Fruit fly (Drosophila melanogaster) whole organism, larva: ENCODE measurements around the gene NTPase.
A peak's percentile ranks its signal among the peaks of the same experiment; 100 is the strongest.

Experiments used
- noc ChIP-seq: fragments of 200-800 bp; sonication (Bioruptor generic); optimal IDR thresholded peaks from 3 replicates; lab custom pipeline; 2019; ENCODE audit warnings: missing biosample characterization, mild to moderate bottlenecking, missing genetic modification characterization, moderate library complexity

NTPase gene

DNA sequence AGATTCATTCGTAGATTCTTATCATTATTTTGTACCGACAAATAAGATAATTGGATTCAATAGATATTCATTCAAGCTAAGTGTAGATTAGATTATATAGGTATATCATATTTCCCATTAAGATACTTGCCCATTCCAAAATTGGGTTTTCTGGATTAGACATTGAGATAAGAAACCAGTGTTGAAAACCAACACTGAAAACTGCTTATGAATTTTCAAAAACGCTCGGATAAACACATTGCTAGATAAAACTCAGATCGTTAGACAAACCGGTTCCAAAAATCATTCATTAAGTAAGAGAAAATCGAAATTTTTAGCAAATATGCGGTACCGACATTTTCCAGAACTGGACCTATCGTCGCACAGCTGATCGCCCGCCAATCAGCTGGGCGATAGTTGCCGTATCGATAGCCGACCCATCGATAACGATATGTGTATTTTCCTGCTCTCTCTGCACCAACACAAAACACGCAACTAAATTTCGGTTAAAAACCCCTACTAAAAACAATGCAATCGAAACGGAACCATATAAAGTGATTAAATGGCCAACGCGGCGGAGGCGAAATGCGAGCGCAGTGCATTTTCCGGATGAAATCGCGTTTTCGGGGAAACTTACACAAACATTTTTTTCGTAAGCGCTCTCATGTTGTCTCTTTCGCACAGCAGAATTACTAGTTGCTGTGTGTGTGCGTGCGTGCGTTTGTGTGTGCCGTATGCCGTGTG lies at the start of gene NTPase, which contains the start of gene lilli:
Gene NTPase, minus strand, starts transcription at position 348 of the 723 bp plus-strand sequence.
Gene lilli, plus strand, starts transcription at position 427 of the 723 bp plus-strand sequence.
- no peak for TF ChIP-seq noc (tag; lab: Kevin White, UChicago)

DNA sequence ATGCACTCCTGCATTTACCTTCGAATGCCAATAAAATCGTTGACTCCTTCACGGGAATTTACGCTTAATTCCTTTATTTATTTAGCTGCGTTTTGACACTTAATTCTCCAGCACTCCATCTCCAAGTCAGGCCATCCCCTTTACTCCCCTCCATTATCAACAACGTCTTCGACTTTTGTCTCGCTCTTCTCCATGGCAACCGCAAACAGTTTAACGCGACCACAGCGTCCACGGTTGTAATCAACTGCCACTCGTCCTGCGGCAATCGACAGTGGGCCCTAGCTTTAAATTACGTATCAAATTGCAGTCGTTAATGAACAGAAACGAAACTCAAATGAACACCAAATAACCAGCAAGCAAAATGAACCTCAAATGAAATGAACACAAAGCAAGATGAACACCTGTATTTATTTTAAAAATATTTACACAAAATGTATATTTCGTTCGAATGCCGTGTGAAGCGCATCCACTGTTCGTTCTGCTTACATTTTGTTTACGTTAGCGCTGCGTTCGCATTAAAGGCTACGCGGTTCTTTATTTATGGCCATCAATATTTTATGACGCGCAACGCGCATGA lies 46.0 kb upstream of the NTPase start:
- TF ChIP-seq noc (tag; lab: Kevin White, UChicago): no peak

DNA sequence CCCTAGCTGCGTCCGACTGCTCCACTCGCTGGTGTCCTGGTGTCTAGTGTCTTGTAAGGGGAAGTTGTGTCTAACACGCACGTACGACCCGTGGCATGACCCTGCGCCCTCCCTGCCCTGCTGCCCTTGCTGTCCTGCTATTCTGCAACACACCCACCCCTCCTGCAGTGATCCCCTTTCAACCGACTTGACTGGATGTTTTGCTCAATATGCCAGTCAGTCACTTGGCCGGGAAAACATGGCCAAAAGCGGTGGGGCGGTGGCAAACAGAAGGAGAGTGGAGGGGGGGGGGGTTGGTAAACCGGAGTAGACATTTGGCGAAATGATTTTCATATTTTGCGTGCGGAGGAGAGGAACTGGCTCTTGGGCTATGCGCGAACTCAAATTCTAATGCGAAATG lies 45.0 kb upstream of the NTPase start:
- no peak for TF ChIP-seq noc (tag; lab: Kevin White, UChicago)

DNA sequence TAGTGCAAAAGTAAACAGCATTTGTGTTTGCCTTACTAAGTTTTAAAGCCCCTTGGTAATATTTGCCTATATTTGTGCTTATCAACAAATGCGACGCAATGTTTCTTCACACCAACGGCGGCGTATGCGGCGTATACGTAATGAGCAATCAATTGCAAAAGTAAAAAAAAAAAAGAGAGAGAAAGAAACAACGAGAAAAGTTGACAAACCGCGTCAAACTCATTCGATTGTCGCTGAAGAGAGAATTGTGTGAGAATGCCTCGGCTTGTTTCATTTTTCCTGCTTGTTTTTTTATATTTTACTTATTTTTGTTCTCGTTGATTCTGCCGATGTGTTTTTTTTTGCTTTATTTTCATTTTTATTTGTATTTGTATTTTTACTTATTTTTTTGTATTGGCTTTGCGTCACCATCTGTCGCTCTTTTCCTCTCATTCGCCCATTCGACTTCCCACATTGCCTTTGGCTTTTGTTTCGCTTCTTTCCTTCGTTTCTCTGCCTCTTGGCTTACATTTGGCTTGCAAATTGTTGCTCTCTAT lies 38.7 kb upstream of the NTPase start:
- TF ChIP-seq noc (tag; lab: Kevin White, UChicago): no peak

DNA sequence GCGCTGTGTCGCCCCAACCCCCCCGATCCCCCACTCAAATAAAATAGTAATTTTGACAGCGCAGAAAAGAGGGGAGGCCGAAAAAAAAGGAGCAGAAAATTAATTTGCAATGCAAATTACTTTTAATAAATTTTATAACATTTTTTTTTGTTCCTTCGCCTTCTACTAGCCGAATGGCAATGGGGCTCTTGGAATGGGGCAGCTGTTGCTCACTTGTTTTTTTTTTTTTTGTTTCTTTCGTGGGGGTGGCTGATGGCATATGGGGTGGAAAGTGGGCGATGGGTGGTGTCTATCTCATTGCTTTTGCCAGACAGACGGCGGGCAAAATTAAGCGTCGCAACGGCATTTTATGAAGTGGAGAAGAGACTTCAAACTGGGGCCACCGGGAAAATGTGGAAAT lies 35.0 kb upstream of the NTPase start:
- TF ChIP-seq noc (tag; lab: Kevin White, UChicago): no peak

DNA sequence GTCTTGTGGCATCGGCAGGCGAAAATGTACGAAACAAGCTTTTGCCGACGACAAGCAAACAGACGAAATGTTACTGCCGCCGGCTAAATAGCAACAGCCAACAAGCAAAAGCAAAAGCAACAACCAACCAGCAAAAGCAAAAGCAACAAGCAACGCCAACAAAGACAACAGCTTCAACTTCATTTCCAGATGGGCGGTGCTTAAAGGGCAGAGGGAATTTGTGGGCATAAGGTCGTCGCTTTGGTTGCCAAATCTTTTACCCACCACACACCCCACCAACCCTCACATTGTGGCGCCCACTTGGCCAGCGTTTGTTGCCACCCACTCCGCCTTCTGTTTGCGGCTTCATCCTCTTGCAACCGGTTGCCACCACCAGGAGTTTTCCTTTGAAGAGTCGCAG lies 25.3 kb upstream of the NTPase start:
- no peak for TF ChIP-seq noc (tag; lab: Kevin White, UChicago)

DNA sequence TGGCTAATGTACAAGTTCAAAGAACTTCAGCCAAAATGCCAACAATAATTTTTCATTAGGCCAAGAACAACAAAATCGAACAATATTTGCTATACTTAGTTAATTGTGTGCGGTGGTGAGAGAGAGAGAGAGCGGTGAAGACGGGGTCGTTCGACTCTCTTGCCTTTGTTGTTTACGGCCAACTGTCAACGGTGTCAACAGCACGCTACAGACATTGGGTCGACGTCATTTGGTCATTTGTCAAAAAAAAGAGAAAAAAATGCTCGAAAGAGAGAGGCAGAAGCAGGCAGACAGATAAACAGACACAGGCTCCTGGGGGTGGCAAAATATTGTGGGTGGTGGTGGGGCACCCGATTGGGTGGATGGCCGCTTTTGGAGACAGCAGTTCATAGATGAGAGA lies 23.8 kb upstream of the NTPase start:
- no peak for TF ChIP-seq noc (tag; lab: Kevin White, UChicago)

DNA sequence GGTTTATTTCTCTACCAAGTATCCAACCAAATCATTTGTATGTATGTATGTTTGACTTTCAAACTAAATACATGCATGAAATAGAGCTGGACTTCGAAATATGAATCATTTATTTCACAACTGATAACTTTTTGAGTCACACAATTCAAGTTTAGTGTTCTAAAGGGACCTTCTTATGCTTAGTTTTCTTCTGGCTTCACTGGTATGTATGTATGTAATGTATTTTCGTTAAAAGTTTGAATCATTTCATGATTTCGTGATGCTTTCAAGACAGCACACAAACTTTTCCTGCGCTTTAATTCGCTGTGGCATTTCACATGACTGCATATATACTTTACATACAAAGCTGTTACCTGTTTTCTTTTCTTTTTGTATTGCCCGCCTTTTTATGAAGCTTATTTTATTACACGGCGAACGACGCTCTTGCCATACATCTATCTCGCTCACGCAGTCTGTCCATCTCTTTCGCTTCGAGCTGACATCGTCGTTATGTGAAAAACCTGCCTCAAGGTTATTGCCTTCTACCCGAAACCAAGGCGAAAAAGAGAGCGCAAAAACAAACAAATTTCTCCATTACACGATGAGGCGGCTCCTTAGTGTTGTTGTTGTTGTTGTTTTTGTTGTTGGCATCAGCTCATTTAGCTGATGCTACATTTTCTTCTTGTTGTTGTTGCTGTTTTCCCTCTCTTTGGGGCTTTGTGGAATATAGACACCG lies 22.9 kb upstream of the NTPase start:
- no peak for TF ChIP-seq noc (tag; lab: Kevin White, UChicago)

DNA sequence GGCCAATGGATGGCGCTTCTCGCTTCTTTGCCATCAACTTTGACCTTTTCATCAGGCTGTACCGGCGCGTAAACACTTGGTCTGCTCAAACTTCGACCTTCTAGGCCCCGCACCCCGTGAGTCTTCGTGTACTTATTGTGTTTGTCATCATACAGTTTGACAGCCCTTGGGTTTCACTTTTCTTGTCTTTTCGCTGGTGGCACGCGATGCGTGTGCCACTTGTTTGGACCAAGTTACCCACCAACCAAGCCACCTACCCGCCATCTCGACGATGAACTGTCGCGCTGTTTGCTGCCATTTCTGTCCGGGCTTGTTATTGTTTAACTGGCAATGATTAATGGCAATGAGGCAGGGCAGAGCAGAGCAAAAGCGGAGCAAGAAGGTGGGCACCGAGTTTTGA lies 22.1 kb upstream of the NTPase start:
- TF ChIP-seq noc (tag; lab: Kevin White, UChicago): no peak

DNA sequence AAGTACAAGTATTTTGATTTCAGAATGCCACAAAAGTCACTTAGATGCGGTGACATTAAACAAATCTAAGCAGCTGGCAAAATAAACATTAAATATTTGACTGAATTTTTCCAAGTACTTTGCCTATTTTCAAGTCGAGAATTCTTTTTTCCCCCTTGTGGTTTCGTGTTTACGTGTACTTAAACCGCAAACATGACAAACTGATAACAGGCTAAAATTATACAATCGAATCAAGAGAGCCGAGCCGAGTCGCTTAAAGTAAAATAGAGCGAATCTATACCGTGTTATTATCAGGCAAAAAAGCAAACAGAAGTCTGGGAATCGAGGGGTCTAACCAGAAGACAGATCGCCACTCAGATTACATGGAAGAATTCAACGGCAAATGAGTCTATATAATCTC lies 20.5 kb upstream of the NTPase start:
- no peak for TF ChIP-seq noc (tag; lab: Kevin White, UChicago)

DNA sequence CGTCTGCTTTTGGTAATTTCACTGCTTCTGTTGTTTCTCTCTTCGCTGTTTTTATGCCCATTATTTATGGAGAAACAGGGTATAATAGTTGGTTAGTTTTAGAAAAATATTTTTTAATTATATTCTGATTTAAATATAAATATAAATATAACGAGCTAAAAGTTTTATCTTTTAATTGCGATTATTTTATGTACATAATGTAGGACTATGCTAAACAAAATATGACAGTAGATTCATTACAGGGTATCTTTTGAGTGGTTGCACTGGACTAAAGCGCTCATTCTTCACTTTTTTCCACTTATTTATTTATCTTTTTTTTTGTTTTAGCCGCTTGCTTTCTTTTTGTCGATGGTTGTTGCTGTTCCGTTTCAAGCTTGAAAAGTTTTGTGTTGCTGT lies 19.4 kb upstream of the NTPase start:
- TF ChIP-seq noc (tag; lab: Kevin White, UChicago): peak; percentile 87

DNA sequence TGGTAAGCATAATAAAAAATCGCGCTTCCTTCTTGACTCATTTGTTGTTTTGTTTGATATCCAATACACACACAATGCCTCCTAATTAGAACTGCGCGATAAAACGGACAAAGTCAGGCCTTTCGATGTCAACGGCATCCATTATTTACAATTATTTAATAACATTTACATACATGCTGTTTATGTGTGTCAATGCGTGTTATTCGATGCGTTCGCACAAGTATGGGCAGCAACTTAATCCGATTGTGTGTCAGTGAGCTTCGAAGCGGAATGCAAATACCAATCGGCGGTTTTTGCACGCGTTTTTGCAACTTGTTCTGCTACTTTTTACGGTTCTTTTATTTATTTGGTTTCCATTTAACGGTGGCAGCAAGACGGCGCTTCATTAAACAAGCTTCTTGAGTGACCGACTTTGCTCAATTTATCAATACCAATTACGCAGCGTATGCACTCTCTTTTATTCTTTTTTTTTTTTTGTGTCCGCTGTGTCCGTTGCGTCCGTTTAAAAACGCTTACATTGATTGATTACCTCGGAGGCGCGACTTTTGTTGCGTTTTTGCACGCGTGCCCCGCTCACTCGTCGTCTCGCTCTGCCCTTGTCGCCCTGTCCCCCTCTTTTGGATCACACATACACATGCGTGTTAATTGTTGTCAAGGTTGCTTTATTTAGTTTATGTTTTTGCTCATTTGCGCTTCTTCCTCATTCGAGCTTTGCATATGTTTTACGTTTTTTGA lies 18.8 kb upstream of the NTPase start:
- no peak for TF ChIP-seq noc (tag; lab: Kevin White, UChicago)

DNA sequence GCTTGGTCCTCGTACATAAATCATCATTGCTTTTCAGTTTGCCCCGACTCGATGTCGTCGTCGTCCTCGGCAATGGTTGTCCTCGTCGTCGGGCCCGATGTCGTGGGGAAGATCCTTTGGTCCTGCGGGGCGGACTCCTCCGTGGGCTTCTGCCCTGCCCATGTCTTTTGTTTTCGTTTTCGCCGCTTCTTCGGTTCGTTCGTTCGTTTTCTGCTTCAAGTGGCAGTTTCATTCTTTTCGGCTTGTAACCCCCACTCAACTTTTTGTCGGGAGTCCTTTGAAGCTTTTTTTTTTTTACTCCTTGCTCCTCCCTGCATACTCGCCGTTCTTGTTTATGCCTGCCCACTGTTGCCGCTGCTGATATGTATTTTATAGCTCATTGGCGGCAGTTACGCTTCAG lies 18.0 kb upstream of the NTPase start:
- no peak for TF ChIP-seq noc (tag; lab: Kevin White, UChicago)

DNA sequence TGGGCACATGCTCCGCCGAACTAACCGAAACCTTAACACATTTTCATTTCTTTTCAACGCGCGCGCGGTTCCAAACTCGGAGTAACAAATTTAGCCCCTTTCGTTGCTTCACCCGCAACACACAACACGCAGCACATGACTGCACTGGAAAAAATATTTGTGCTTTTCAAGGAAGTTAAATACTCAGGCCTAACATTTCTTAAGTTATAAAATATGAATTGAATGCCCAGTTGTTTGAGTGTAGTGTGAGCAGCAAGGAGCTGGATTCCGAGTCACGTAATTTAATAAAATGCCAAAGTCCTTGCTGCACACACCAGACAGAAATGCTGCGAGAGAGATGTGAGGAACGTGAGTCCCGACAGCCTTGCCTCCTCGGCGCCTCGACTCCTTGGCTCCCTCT lies 15.8 kb upstream of the NTPase start:
- TF ChIP-seq noc (tag; lab: Kevin White, UChicago): no peak

DNA sequence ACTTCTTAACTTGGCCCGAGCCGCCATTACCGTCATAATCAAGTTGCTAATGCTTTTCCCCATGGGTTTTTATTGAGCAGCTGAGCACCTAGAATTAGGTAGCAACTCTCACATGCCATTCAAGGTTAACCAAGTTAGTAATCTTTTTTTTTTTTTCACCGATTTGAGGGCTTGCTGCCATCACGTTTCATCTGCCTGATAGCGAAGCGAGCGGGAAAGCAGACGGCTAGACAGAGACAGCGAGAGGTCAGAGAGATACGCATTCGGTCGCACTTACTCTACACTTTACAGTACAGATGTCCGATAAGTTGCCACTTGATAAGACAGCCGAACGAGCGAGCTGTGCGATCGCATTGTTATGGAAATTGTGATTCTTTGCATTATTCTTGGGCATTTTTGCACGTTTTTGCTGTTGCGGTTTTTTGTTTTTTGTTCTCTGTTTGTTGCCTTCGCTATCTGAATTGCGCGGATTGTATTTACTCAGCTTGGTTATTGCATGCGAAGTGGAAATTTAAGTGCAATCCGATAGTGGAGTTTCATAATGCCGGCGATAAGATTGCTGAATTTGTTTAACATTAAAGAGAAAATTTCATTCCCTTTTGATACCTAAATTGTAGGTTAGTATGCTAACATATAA lies 14.9 kb upstream of the NTPase start:
- peak; percentile 50 for TF ChIP-seq noc (tag; lab: Kevin White, UChicago)
